Worm (Caenorhabditis elegans) whole organism, L4 larva: Measurements from ENCODE around the gene C43D7.4.

Experiments
- Y75B8A.6 ChIP-seq: fragments of 200-800 bp; sonication (Bioruptor generic); IDR thresholded peaks from 2 replicates; pipeline ENCODE4 v1.3.6; 2022; ENCODE audit warnings: missing genetic modification reagents, missing genetic modification characterization, missing compliant biosample characterization
- dmd-8 ChIP-seq: fragments of 200-800 bp; sonication (Bioruptor generic); IDR thresholded peaks from 2 replicates; pipeline ENCODE4 v1.3.6; 2022; ENCODE audit warnings: missing genetic modification characterization, missing compliant biosample characterization
- lsy-2 ChIP-seq, 2 experiments: fragments of 150-350 bp in 1 of 2; sonication (generic microtip) in 1 of 2; optimal IDR thresholded peaks; 2 replicates each; lab custom pipeline; 2014 to 2017; ENCODE audit warnings: missing biosample characterization in 2 of 2, missing genetic modification characterization in 2 of 2
- nhr-237 ChIP-seq: sonication (generic microtip); optimal IDR thresholded peaks from 2 replicates; lab custom pipeline; 2017; ENCODE audit warnings: missing biosample characterization, missing genetic modification characterization
- spr-1 ChIP-seq: sonication (generic microtip); optimal IDR thresholded peaks from 2 replicates; lab custom pipeline; 2016; ENCODE audit warnings: mild to moderate bottlenecking, missing genetic modification characterization, missing compliant biosample characterization
- zag-1 ChIP-seq: fragments of 150-350 bp; optimal IDR thresholded peaks from 2 replicates; lab custom pipeline; 2014; ENCODE audit warnings: missing biosample characterization, missing genetic modification characterization

- TF ChIP-seq spr-1 (tag; lab: Kevin White, UChicago) (no peak), dmd-8 (GFP tag; lab: Robert Waterston, UW) (no peak), lsy-2 (tag; optimal IDR thresholded peaks at IDR 0.05; lab: Kevin White, UChicago) (no peak), nhr-237 (tag; lab: Kevin White, UChicago) (no peak), Y75B8A.6 (GFP tag; lab: Robert Waterston, UW) (no peak), zag-1 (no peak)
These were observed 49.0 kb upstream of the C43D7.4 start, which contains the start of gene Y43F8A.2 for ce11 chrV:19371253-19371652.
